Fruit fly (Drosophila melanogaster) whole organism, embryonic: ENCODE measurements around the gene CG12206.

ENCODE experiments used
- CG1024 ChIP-seq: fragments of 200-800 bp; sonication (Bioruptor generic); IDR thresholded peaks from 2 replicates; pipeline ENCODE4 v1.3.6; 2022; ENCODE audit warnings: missing biosample characterization, missing genetic modification characterization
- CG10274 ChIP-seq: fragments of 200-800 bp; sonication (Bioruptor generic); optimal IDR thresholded peaks from 3 replicates; lab custom pipeline; 2017; ENCODE audit warnings: missing biosample characterization, mild to moderate bottlenecking, missing genetic modification characterization
- CG12236 ChIP-seq: fragments of 200-800 bp; sonication (Bioruptor generic); optimal IDR thresholded peaks from 2 replicates; lab custom pipeline; 2016; ENCODE audit warnings: missing biosample characterization, missing genetic modification characterization
- CG14667 ChIP-seq: fragments of 200-800 bp; sonication (Bioruptor generic); IDR thresholded peaks from 2 replicates; pipeline ENCODE4 v1.3.6; 2022; ENCODE audit warnings: missing biosample characterization, missing genetic modification characterization
- CG16813 ChIP-seq: fragments of 200-800 bp; sonication (Bioruptor generic); IDR thresholded peaks from 3 replicates; pipeline ENCODE4 v1.3.6; 2022; ENCODE audit warnings: missing biosample characterization, missing genetic modification characterization; ENCODE audit not compliant: partially characterized antibody
- CG18599 ChIP-seq: fragments of 200-800 bp; sonication (Bioruptor generic); optimal IDR thresholded peaks from 3 replicates; lab custom pipeline; 2017; ENCODE audit warnings: missing biosample characterization, missing genetic modification characterization, mild to moderate bottlenecking, moderate library complexity, missing genetic modification reagents
- CG2120 ChIP-seq: fragments of 200-800 bp; sonication (Bioruptor generic); optimal IDR thresholded peaks from 3 replicates; lab custom pipeline; 2016; ENCODE audit warnings: missing biosample characterization, missing genetic modification characterization
- CG2678 ChIP-seq: fragments of 200-800 bp; sonication (Bioruptor generic); optimal IDR thresholded peaks from 3 replicates; lab custom pipeline; 2019; ENCODE audit warnings: missing biosample characterization, mild to moderate bottlenecking, missing genetic modification characterization, moderate library complexity
- CG32532 ChIP-seq: fragments of 200-800 bp; sonication (Bioruptor generic); IDR thresholded peaks from 2 replicates; pipeline ENCODE4 v1.3.6; 2022; ENCODE audit warnings: missing biosample characterization, missing genetic modification characterization
- CG34376 ChIP-seq: fragments of 200-800 bp; sonication (Bioruptor generic); optimal IDR thresholded peaks from 2 replicates; lab custom pipeline; 2018; ENCODE audit warnings: missing biosample characterization, mild to moderate bottlenecking, missing genetic modification characterization
- CG8924 ChIP-seq: fragments of 200-800 bp; optimal IDR thresholded peaks from 3 replicates; lab custom pipeline; 2019; ENCODE audit warnings: missing biosample characterization, mild to moderate bottlenecking, missing genetic modification characterization, moderate library complexity
- CG9932 ChIP-seq: fragments of 200-800 bp; sonication (Bioruptor generic); IDR thresholded peaks from 2 replicates; pipeline ENCODE4 v1.3.6; 2022; ENCODE audit warnings: missing biosample characterization, missing genetic modification characterization
- Dp ChIP-seq: fragments of 200-800 bp; sonication (Bioruptor generic); optimal IDR thresholded peaks from 2 replicates; lab custom pipeline; 2018; ENCODE audit warnings: missing biosample characterization, mild to moderate bottlenecking, missing genetic modification characterization, moderate library complexity
- Drgx ChIP-seq: fragments of 200-800 bp; sonication (Bioruptor generic); IDR thresholded peaks from 2 replicates; pipeline ENCODE4 v1.3.6; 2022; ENCODE audit warnings: missing biosample characterization, missing genetic modification characterization
- Fer1 ChIP-seq: fragments of 200-800 bp; sonication (Bioruptor generic); optimal IDR thresholded peaks from 2 replicates; lab custom pipeline; 2017; ENCODE audit warnings: missing biosample characterization, mild to moderate bottlenecking, missing genetic modification characterization
- H15 ChIP-seq: fragments of 200-800 bp; sonication (Bioruptor generic); IDR thresholded peaks from 3 replicates; pipeline ENCODE4 v1.3.6; 2022; ENCODE audit warnings: missing biosample characterization, missing genetic modification characterization
- Hmr ChIP-seq: fragments of 200-800 bp; sonication (Bioruptor generic); optimal IDR thresholded peaks from 3 replicates; lab custom pipeline; 2017; ENCODE audit warnings: mild to moderate bottlenecking, missing biosample characterization, missing genetic modification reagents, missing genetic modification characterization
- Med ChIP-seq: fragments of 200-800 bp; sonication (Bioruptor generic); peaks from one replicate; lab custom pipeline; 2016; ENCODE audit warnings: missing biosample characterization, missing genetic modification characterization, mild to moderate bottlenecking, inconsistent platforms, moderate library complexity
- Meics ChIP-seq: fragments of 200-800 bp; sonication (Bioruptor generic); optimal IDR thresholded peaks from 2 replicates; lab custom pipeline; 2017; ENCODE audit warnings: missing biosample characterization, mild to moderate bottlenecking, missing genetic modification characterization
- Optix ChIP-seq: fragments of 200-800 bp; sonication (Bioruptor generic); IDR thresholded peaks from 3 replicates; pipeline ENCODE4 v1.3.6; 2022; ENCODE audit warnings: missing biosample characterization, missing genetic modification characterization
- Taf1 ChIP-seq: fragments of 200-800 bp; sonication (Bioruptor generic); IDR thresholded peaks from 2 replicates; pipeline ENCODE4 v1.3.6; 2022; ENCODE audit warnings: missing biosample characterization, missing genetic modification characterization
- cwo ChIP-seq: fragments of 200-800 bp; sonication (Bioruptor generic); optimal IDR thresholded peaks from 3 replicates; lab custom pipeline; 2017; ENCODE audit warnings: missing biosample characterization, missing genetic modification characterization, mild to moderate bottlenecking, moderate library complexity, missing genetic modification reagents
- exex ChIP-seq: fragments of 200-800 bp; sonication (Bioruptor generic); optimal IDR thresholded peaks from 4 replicates; lab custom pipeline; 2018; ENCODE audit warnings: missing biosample characterization, mild to moderate bottlenecking, missing genetic modification characterization, moderate library complexity
- gem ChIP-seq: fragments of 200-800 bp; sonication (Bioruptor generic); optimal IDR thresholded peaks from 2 replicates; lab custom pipeline; 2019; ENCODE audit warnings: missing biosample characterization, mild to moderate bottlenecking, missing genetic modification characterization, moderate library complexity
- grau ChIP-seq: fragments of 200-800 bp; optimal IDR thresholded peaks from 3 replicates; lab custom pipeline; 2019; ENCODE audit warnings: missing biosample characterization, mild to moderate bottlenecking, missing genetic modification characterization, moderate library complexity
- grn ChIP-seq: fragments of 200-800 bp; sonication (Bioruptor generic); optimal IDR thresholded peaks from 3 replicates; lab custom pipeline; 2017; ENCODE audit warnings: missing biosample characterization, missing genetic modification characterization
- lab ChIP-seq: fragments of 200-800 bp; sonication (Bioruptor generic); optimal IDR thresholded peaks from 3 replicates; lab custom pipeline; 2017; ENCODE audit warnings: missing biosample characterization, missing genetic modification characterization, mild to moderate bottlenecking, moderate library complexity, missing genetic modification reagents
- lilli ChIP-seq: fragments of 200-800 bp; sonication (Bioruptor generic); optimal IDR thresholded peaks from 3 replicates; lab custom pipeline; 2016; ENCODE audit warnings: missing biosample characterization, missing genetic modification characterization
- mirr ChIP-seq: fragments of 200-800 bp; sonication (Bioruptor generic); optimal IDR thresholded peaks from 3 replicates; lab custom pipeline; 2018; ENCODE audit warnings: missing biosample characterization, mild to moderate bottlenecking, missing genetic modification characterization
- nom ChIP-seq: fragments of 200-800 bp; sonication (Bioruptor generic); optimal IDR thresholded peaks from 2 replicates; lab custom pipeline; 2017; ENCODE audit warnings: missing biosample characterization, missing genetic modification characterization, mild to moderate bottlenecking, moderate library complexity, missing genetic modification reagents
- otp ChIP-seq: fragments of 200-800 bp; sonication (Bioruptor generic); IDR thresholded peaks from 3 replicates; pipeline ENCODE4, ENCODE4 v1.3.6; 2022; ENCODE audit warnings: missing biosample characterization, missing genetic modification characterization
- peb ChIP-seq: fragments of 200-800 bp; sonication (Bioruptor generic); IDR thresholded peaks from 2 replicates; pipeline ENCODE4 v1.3.6; 2022; ENCODE audit warnings: missing biosample characterization, missing genetic modification characterization
- row ChIP-seq: fragments of 200-800 bp; sonication (Bioruptor generic); IDR thresholded peaks from 3 replicates; pipeline ENCODE4 v1.3.6; 2022; ENCODE audit warnings: missing biosample characterization, missing genetic modification characterization
- salm ChIP-seq: fragments of 200-800 bp; sonication (Bioruptor generic); optimal IDR thresholded peaks from 2 replicates; lab custom pipeline; 2018; ENCODE audit warnings: missing biosample characterization, mild to moderate bottlenecking, missing genetic modification characterization
- sd ChIP-seq: fragments of 200-800 bp; sonication (Bioruptor generic); optimal IDR thresholded peaks from 3 replicates; lab custom pipeline; 2018; ENCODE audit warnings: missing biosample characterization, mild to moderate bottlenecking, missing genetic modification characterization, moderate library complexity
- sug ChIP-seq: fragments of 200-800 bp; optimal IDR thresholded peaks from 2 replicates; lab custom pipeline; 2019; ENCODE audit warnings: missing biosample characterization, mild to moderate bottlenecking, missing genetic modification characterization, moderate library complexity
- yki ChIP-seq: fragments of >200 bp; optimal IDR thresholded peaks from 3 replicates; lab custom pipeline; 2018

The CG12206 gene

dm6 chrX:3447718-3448523, 26.4 kb downstream of the CG12206 start (continued):
- no peak for TF ChIP-seq salm (tag; lab: Kevin White, UChicago)
- TF ChIP-seq yki: no peak
- no peak for TF ChIP-seq nom

DNA sequence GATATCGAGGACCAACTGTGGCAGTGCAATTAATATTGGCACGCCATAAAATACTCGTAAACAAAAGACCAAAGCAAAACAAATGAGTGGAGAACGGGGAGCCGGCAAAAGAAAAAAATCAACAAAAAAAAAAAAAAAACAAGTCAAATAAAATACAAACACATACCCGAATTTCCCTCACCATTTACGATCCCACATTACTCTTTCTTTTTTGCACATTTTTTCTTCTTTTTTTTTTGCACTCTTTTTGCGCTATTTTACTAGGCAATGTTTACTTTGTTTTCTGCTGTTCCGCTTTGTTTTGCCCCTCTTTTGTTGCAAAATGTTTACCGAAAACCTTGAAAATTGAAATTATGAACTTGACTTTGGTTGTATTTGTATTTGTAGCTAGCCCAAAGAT, 27.7 kb downstream of the CG12206 start:
- TF ChIP-seq grau (tag; lab: Kevin White, UChicago): no peak
- peak; percentile 13; the same call in 1 of the 2 replicates for TF ChIP-seq Drgx

- TF ChIP-seq sd (tag; lab: Kevin White, UChicago): peak; percentile 50
- TF ChIP-seq CG16813: no peak
Observed at dm6 chrX:3446157-3446556, 28.2 kb downstream of the CG12206 start.

- TF ChIP-seq CG8924 (tag; lab: Kevin White, UChicago) (no peak), exex (tag; lab: Kevin White, UChicago) (no peak), cwo (peak; percentile 36), H15 (GFP tag; lab: Robert Waterston, UW) (no peak), CG32532 (GFP tag; lab: Robert Waterston, UW) (0 out of 2 replicates have a peak, but pooled peaks have one; percentile 34), CG18599 (peak; percentile 35), Meics (GFP tag; lab: Kevin White, UChicago) (peak; percentile 14), gem (tag; lab: Kevin White, UChicago) (peak; percentile 8), Hmr (GFP tag; lab: Kevin White, UChicago) (peak; percentile 41), CG1024 (no peak), lab (GFP tag; lab: Kevin White, UChicago) (peak; percentile 33), sd (tag; lab: Kevin White, UChicago) (peak; percentile 44), grn (GFP tag; lab: Kevin White, UChicago) (peak; percentile 10), lilli (GFP tag; lab: Kevin White, UChicago) (no peak), CG2678 (tag; lab: Kevin White, UChicago) (peak; percentile 34), CG2120 (GFP tag; lab: Kevin White, UChicago) (peak; percentile 27), CG9932 (GFP tag; lab: Robert Waterston, UW) (0 out of 2 replicates have a peak, but pooled peaks have one; percentile 24), CG10274 (GFP tag; lab: Kevin White, UChicago) (peak; percentile 78), Optix (no peak), sug (tag; lab: Kevin White, UChicago) (peak; percentile 77), Fer1 (GFP tag; lab: Kevin White, UChicago) (peak; percentile 2), row (GFP tag; lab: Robert Waterston, UW) (peak; percentile 23; the same call in 2 of the 3 replicates)
- TF ChIP-seq, all 482 proteins: peak for 16
Observed at dm6 chrX:3444800-3445199, 29.5 kb downstream of the CG12206 start.

DNA sequence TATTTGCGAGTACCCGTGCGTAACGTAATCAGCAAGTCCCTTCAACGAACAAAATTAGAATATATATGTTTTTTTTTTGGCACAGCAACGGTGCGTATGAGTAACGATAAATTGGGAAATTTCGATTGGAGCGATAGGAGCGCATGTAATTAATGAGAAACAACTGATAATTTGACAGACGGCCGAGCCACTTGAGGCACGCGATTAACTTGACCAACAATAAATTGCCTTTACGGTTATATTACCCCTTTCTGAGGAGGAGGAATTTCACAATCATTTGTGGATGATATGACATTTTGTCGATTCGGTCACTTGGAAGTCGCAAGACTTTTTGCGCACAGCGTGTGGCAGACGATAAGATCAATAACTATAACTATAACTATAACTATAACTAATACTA, 30.4 kb downstream of the CG12206 start:
- no peak for TF ChIP-seq peb (GFP tag; lab: Robert Waterston, UW)
- TF ChIP-seq CG12236: no peak
- peak; percentile 58 for TF ChIP-seq sug (tag; lab: Kevin White, UChicago)
- no peak for TF ChIP-seq otp (GFP tag; lab: Robert Waterston, UW)
- TF ChIP-seq Dp (GFP tag; lab: Kevin White, UChicago): no peak
- peak; percentile 85 for TF ChIP-seq cwo
- TF ChIP-seq CG14667 (GFP tag; lab: Robert Waterston, UW): no peak
- peak; percentile 32 for TF ChIP-seq Med (GFP tag; lab: Kevin White, UChicago)
- TF ChIP-seq CG34376 (GFP tag; lab: Kevin White, UChicago): peak; percentile 40
- peak; percentile 69 for TF ChIP-seq mirr (GFP tag; lab: Kevin White, UChicago)
- TF ChIP-seq Taf1 (GFP tag; lab: Robert Waterston, UW): no peak
- TF ChIP-seq CG18599: peak; percentile 12
- peak; percentile 95 for TF ChIP-seq exex (tag; lab: Kevin White, UChicago)
- TF ChIP-seq grn (GFP tag; lab: Kevin White, UChicago): peak; percentile 55
- peak; percentile 49 for TF ChIP-seq sd (tag; lab: Kevin White, UChicago)
- TF ChIP-seq, all 482 proteins: peak for 9
